Worm (Caenorhabditis elegans): ENCODE measurements around the gene F38A1.9.
A peak's percentile ranks its signal among the peaks of the same experiment; 100 is the strongest.

F38A1.9 gene

DNA sequence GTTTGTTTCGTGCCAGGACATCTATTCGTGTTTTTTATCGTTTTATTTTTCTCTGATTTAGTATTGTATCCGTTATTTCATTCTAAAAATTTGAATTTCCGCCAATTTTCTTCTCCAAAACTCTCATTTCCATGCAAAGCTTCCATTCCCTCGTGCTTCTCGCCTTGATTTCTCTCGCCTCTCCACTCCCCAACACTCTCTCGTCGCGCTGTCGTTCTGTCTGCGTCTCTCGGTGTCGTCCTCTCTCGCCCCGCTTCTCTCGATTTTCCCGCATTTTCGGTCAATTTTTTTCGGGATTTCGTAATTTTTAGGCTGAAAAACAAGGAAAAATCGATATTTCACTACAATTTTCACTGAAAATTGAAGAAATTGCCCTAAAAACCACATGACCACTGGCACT is 29.4 kb upstream of the F38A1.9 start, which contains the start of gene C09E9.1 (continued):
- TF ChIP-seq alr-1 (tag; optimal IDR thresholded peaks at IDR 0.05; ENCODE audit: borderline replicate concordance) (no peak), nhr-71 (tag; optimal IDR thresholded peaks at IDR 0.05) (peak; percentile 88), fkh-10 (GFP tag; optimal IDR thresholded peaks at IDR 0.05) (no peak), fkh-8 (tag; optimal IDR thresholded peaks at IDR 0.05) (peak; percentile 85), lin-13 (GFP tag; optimal IDR thresholded peaks at IDR 0.05) (peak; percentile 52), sup-37 (GFP tag; optimal IDR thresholded peaks at IDR 0.05) (no peak), C34B4.2 (tag; optimal IDR thresholded peaks at IDR 0.05) (no peak), lin-15B (tag; optimal IDR thresholded peaks at IDR 0.05) (peak; percentile 77), pax-3 (tag; optimal IDR thresholded peaks at IDR 0.05) (peak; percentile 7), nhr-84 (tag; optimal IDR thresholded peaks at IDR 0.05) (no peak), ceh-82 (tag; optimal IDR thresholded peaks at IDR 0.05) (peak in 2 of 3 experiments; percentile 25 to 71), egl-27 (tag; optimal IDR thresholded peaks at IDR 0.05) (no peak), ceh-88 (GFP tag; IDR thresholded peaks at IDR 0.05) (no peak), nhr-11 (tag; optimal IDR thresholded peaks at IDR 0.05) (peak; percentile 39), fkh-4 (tag; optimal IDR thresholded peaks at IDR 0.05; ENCODE audit: borderline replicate concordance) (no peak), pqm-1 (tag; optimal IDR thresholded peaks at IDR 0.05) (no peak), tlp-1 (tag; optimal IDR thresholded peaks at IDR 0.05) (no peak), isw-1 (GFP tag; IDR thresholded peaks at IDR 0.05) (peak; percentile 60), dpl-1 (GFP tag; optimal IDR thresholded peaks at IDR 0.05) (peak; percentile 80 to 88 (median 80)), hlh-4 (tag; optimal IDR thresholded peaks at IDR 0.05) (no peak), sox-4 (tag; optimal IDR thresholded peaks at IDR 0.05) (no peak), lin-39 (tag; optimal IDR thresholded peaks at IDR 0.05) (no peak), ceh-90 (tag; optimal IDR thresholded peaks at IDR 0.05) (no peak), ces-1 (GFP tag; optimal IDR thresholded peaks at IDR 0.05) (no peak), snpc-4 (tag; optimal IDR thresholded peaks at IDR 0.05) (peak; percentile 43), unc-62 (GFP tag; optimal IDR thresholded peaks at IDR 0.05) (no peak), blmp-1 (tag; optimal IDR thresholded peaks at IDR 0.05) (peak; percentile 19), skn-1 (tag; optimal IDR thresholded peaks at IDR 0.05) (peak; percentile 76), ceh-8 (GFP tag; optimal IDR thresholded peaks at IDR 0.05) (no peak), unc-98 (GFP tag; IDR thresholded peaks at IDR 0.05) (no peak), C16A3.4 (tag; optimal IDR thresholded peaks at IDR 0.05) (no peak)

DNA sequence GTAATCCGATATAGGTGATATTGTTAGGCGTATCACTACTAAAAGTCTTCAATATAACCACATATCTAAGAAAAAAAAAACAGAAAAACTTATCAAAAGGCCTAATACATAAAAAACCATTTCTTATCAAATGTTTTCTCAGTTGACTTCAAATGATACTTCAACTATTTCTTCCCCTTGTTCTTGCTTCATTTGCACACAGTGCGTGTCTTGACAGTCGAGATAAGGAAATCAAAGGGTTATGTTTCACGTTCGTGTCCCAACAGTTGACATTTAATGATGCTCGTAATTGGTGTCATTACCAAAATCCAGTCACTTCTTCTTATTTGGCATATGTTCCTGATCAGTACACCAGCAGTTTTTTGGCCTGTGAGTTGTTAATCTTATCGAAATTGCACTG is 21.6 kb upstream of the F38A1.9 start, which contains the start of gene clec-170:
Gene clec-170, plus strand, starts transcription at position 143 of the 400 bp plus-strand sequence.
- no peak for TF ChIP-seq unc-62 (GFP tag; optimal IDR thresholded peaks at IDR 0.05)
- no peak for TF ChIP-seq zag-1 (tag; optimal IDR thresholded peaks at IDR 0.05)
- TF ChIP-seq mef-2 (tag; optimal IDR thresholded peaks at IDR 0.05), result no peak
- TF ChIP-seq nhr-11 (tag; optimal IDR thresholded peaks at IDR 0.05), result no peak
- no peak for TF ChIP-seq nhr-85 (tag)
- TF ChIP-seq nhr-20 (tag; optimal IDR thresholded peaks at IDR 0.05), result no peak
- TF ChIP-seq ets-5 (GFP tag; IDR thresholded peaks at IDR 0.05), result no peak
- no peak for TF ChIP-seq snu-23 (GFP tag; optimal IDR thresholded peaks at IDR 0.05)
- no peak for TF ChIP-seq grh-1 (GFP tag; IDR thresholded peaks at IDR 0.05)
- no peak for TF ChIP-seq ceh-8 (GFP tag; optimal IDR thresholded peaks at IDR 0.05)
- TF ChIP-seq aha-1 (tag; optimal IDR thresholded peaks at IDR 0.05), result no peak
- no peak for TF ChIP-seq aly-2 (tag; optimal IDR thresholded peaks at IDR 0.05)
- no peak for TF ChIP-seq ceh-90 (tag; optimal IDR thresholded peaks at IDR 0.05)
- TF ChIP-seq ztf-4 (tag; optimal IDR thresholded peaks at IDR 0.05), result no peak
- TF ChIP-seq lin-39 (tag; optimal IDR thresholded peaks at IDR 0.05), result no peak
- no peak for TF ChIP-seq hlh-4 (tag; optimal IDR thresholded peaks at IDR 0.05)
- TF ChIP-seq lin-15B (tag; optimal IDR thresholded peaks at IDR 0.05), result no peak
- no peak for TF ChIP-seq jun-1 (tag; optimal IDR thresholded peaks at IDR 0.05)

All from whole organism, L1 larva.